Worm (Caenorhabditis elegans) whole organism, L1 larva: Measurements from ENCODE around the gene C04G6.2.

Source experiments
- C16A3.4 ChIP-seq: fragments of 150-350 bp; optimal IDR thresholded peaks from 2 replicates; lab custom pipeline; 2014; ENCODE audit warnings: missing biosample characterization, missing genetic modification characterization
- C34B4.2 ChIP-seq: sonication (generic microtip); optimal IDR thresholded peaks from 2 replicates; lab custom pipeline; 2017; ENCODE audit warnings: mild to moderate bottlenecking, missing genetic modification characterization, missing compliant biosample characterization
- Y116A8C.19 ChIP-seq: sonication (generic microtip); optimal IDR thresholded peaks from 2 replicates; lab custom pipeline; 2016; ENCODE audit warnings: missing compliant biosample characterization, missing genetic modification characterization, borderline replicate concordance
- alr-1 ChIP-seq: fragments of 200-800 bp; sonication (Bioruptor generic); optimal IDR thresholded peaks from 2 replicates; lab custom pipeline; 2018; ENCODE audit warnings: borderline replicate concordance, mild to moderate bottlenecking, missing genetic modification characterization, missing compliant biosample characterization
- aly-2 ChIP-seq: fragments of 150-350 bp; optimal IDR thresholded peaks from 2 replicates; lab custom pipeline; 2014; ENCODE audit warnings: missing biosample characterization, missing genetic modification characterization
- blmp-1 ChIP-seq: fragments of 150-350 bp; optimal IDR thresholded peaks from 2 replicates; lab custom pipeline; 2014; ENCODE audit warnings: missing biosample characterization, missing genetic modification characterization
- ceh-63 ChIP-seq: fragments of 200-800 bp; sonication (Bioruptor generic); optimal IDR thresholded peaks from 2 replicates; lab custom pipeline; 2018; ENCODE audit warnings: mild to moderate bottlenecking, missing genetic modification characterization, missing compliant biosample characterization
- ceh-8 ChIP-seq: fragments of 200-800 bp; sonication (Bioruptor generic); optimal IDR thresholded peaks from 2 replicates; lab custom pipeline; 2018; ENCODE audit warnings: mild to moderate bottlenecking, missing genetic modification characterization, moderate library complexity, missing compliant biosample characterization
- ceh-82 ChIP-seq, 3 experiments: fragments of 150-350 bp in 1 of 3; sonication (generic microtip) in 2 of 3; optimal IDR thresholded peaks; 2 replicates each; lab custom pipeline; 2014 to 2017; ENCODE audit warnings: missing biosample characterization in 3 of 3, missing genetic modification characterization in 3 of 3
- ceh-88 ChIP-seq: fragments of 200-800 bp; sonication (Bioruptor generic); IDR thresholded peaks from 2 replicates; pipeline ENCODE4 v1.3.6; 2022; ENCODE audit warnings: missing genetic modification characterization, missing compliant biosample characterization
- dpl-1 ChIP-seq, 3 experiments: fragments of 150-350 bp in 2 of 3; sonication (generic microtip) in 1 of 3; optimal IDR thresholded peaks; 2 replicates each; lab custom pipeline; 2014 to 2017; ENCODE audit warnings: missing biosample characterization in 3 of 3, missing genetic modification characterization in 3 of 3, missing genetic modification reagents in 3 of 3
- dsc-1 ChIP-seq: sonication (generic microtip); optimal IDR thresholded peaks from 2 replicates; lab custom pipeline; 2016; ENCODE audit warnings: mild to moderate bottlenecking, missing genetic modification characterization, missing compliant biosample characterization
- efl-3 ChIP-seq: fragments of 200-800 bp; sonication (Bioruptor generic); optimal IDR thresholded peaks from 2 replicates; lab custom pipeline; 2018; ENCODE audit warnings: mild to moderate bottlenecking, missing genetic modification characterization, missing compliant biosample characterization
- elt-3 ChIP-seq, 6 experiments: fragments of 150-350 bp in 1 of 6; sonication (generic microtip); optimal IDR thresholded peaks; 2 replicates each; lab custom pipeline; 2017 to 2018; ENCODE audit warnings: missing biosample characterization in 6 of 6, missing genetic modification characterization in 6 of 6, inconsistent platforms in 1 of 6
- ets-5 ChIP-seq: fragments of 200-800 bp; sonication (Bioruptor generic); IDR thresholded peaks from 2 replicates; pipeline ENCODE4 v1.3.6; 2022; ENCODE audit warnings: missing genetic modification characterization, missing compliant biosample characterization
- fkh-10 ChIP-seq: sonication (generic microtip); optimal IDR thresholded peaks from 2 replicates; lab custom pipeline; 2017; ENCODE audit warnings: missing biosample characterization, missing genetic modification reagents, missing genetic modification characterization
- fos-1 ChIP-seq: fragments of 150-350 bp; optimal IDR thresholded peaks from 2 replicates; lab custom pipeline; 2014; ENCODE audit warnings: missing biosample characterization, missing genetic modification characterization
- grh-1 ChIP-seq: fragments of 200-800 bp; sonication (Bioruptor generic); IDR thresholded peaks from 2 replicates; pipeline ENCODE4 v1.3.6; 2022; ENCODE audit warnings: missing genetic modification reagents, missing genetic modification characterization, missing compliant biosample characterization
- hlh-4 ChIP-seq: sonication (generic microtip); optimal IDR thresholded peaks from 2 replicates; lab custom pipeline; 2016; ENCODE audit warnings: mild to moderate bottlenecking, missing genetic modification characterization, missing compliant biosample characterization
- irx-1 ChIP-seq: sonication (generic microtip); optimal IDR thresholded peaks from 2 replicates; lab custom pipeline; 2016; ENCODE audit warnings: missing genetic modification characterization, missing compliant biosample characterization
- isw-1 ChIP-seq: fragments of 200-800 bp; sonication (Bioruptor generic); IDR thresholded peaks from 2 replicates; pipeline ENCODE4 v1.3.6; 2022; ENCODE audit warnings: missing genetic modification characterization, missing compliant biosample characterization
- jun-1 ChIP-seq: fragments of 150-350 bp; optimal IDR thresholded peaks from 2 replicates; lab custom pipeline; 2014; ENCODE audit warnings: missing biosample characterization, missing genetic modification reagents, missing genetic modification characterization
- lin-13 ChIP-seq: fragments of 150-350 bp; optimal IDR thresholded peaks from 2 replicates; lab custom pipeline; 2014; ENCODE audit warnings: missing biosample characterization, missing genetic modification reagents, missing genetic modification characterization
- lin-14 ChIP-seq: fragments of 200-800 bp; sonication (Bioruptor generic); optimal IDR thresholded peaks from 2 replicates; lab custom pipeline; 2018; ENCODE audit warnings: mild to moderate bottlenecking, missing genetic modification characterization, moderate library complexity, missing compliant biosample characterization
- lin-15B ChIP-seq: fragments of 150-350 bp; sonication (generic microtip); optimal IDR thresholded peaks from 3 replicates; lab custom pipeline; 2014; ENCODE audit warnings: missing biosample characterization, missing genetic modification characterization
- lin-35 ChIP-seq, 2 experiments: fragments of 150-350 bp; optimal IDR thresholded peaks; 2 replicates each; lab custom pipeline; 2014; ENCODE audit warnings: missing biosample characterization in 2 of 2, missing genetic modification characterization in 2 of 2, missing genetic modification reagents in 2 of 2
- lsy-2 ChIP-seq, 2 experiments: fragments of 150-350 bp; optimal IDR thresholded peaks; 2 replicates each; lab custom pipeline; 2014; ENCODE audit warnings: missing biosample characterization in 2 of 2, missing genetic modification characterization in 2 of 2
- mdl-1 ChIP-seq, 2 experiments: fragments of 150-350 bp; optimal IDR thresholded peaks; 2 replicates each; lab custom pipeline; 2014 to 2017; ENCODE audit warnings: missing biosample characterization in 2 of 2, missing genetic modification characterization in 2 of 2, inconsistent platforms in 1 of 2
- mep-1 ChIP-seq: fragments of 150-350 bp; optimal IDR thresholded peaks from 2 replicates; lab custom pipeline; 2014; ENCODE audit warnings: missing biosample characterization, missing genetic modification characterization
- nhr-12 ChIP-seq: sonication (generic microtip); optimal IDR thresholded peaks from 2 replicates; lab custom pipeline; 2017; ENCODE audit warnings: missing biosample characterization, missing genetic modification characterization
- nhr-19 ChIP-seq: fragments of 200-800 bp; sonication (Bioruptor generic); conservative IDR thresholded peaks from 2 replicates; pipeline ENCODE4 v1.3.6; 2022; ENCODE audit warnings: missing genetic modification characterization, missing compliant biosample characterization
- nhr-28 ChIP-seq: fragments of 150-350 bp; optimal IDR thresholded peaks from 2 replicates; lab custom pipeline; 2014; ENCODE audit warnings: missing biosample characterization, missing genetic modification characterization
- nhr-47 ChIP-seq: sonication (generic microtip); optimal IDR thresholded peaks from 2 replicates; lab custom pipeline; 2016; ENCODE audit warnings: mild to moderate bottlenecking, missing genetic modification characterization, moderate library complexity, missing compliant biosample characterization
- nhr-71 ChIP-seq: sonication (generic microtip); optimal IDR thresholded peaks from 2 replicates; lab custom pipeline; 2016; ENCODE audit warnings: mild to moderate bottlenecking, missing genetic modification characterization, moderate library complexity, missing compliant biosample characterization
- nhr-77 ChIP-seq: fragments of 150-350 bp; optimal IDR thresholded peaks from 2 replicates; lab custom pipeline; 2014; ENCODE audit warnings: missing biosample characterization, missing genetic modification characterization
- nhr-85 ChIP-seq: sonication (generic microtip); peaks from one replicate; lab custom pipeline; 2016; ENCODE audit warnings: missing genetic modification characterization, inconsistent platforms, missing compliant biosample characterization
- nhr-90 ChIP-seq: sonication (generic microtip); optimal IDR thresholded peaks from 2 replicates; lab custom pipeline; 2016; ENCODE audit warnings: mild to moderate bottlenecking, missing genetic modification characterization, missing compliant biosample characterization; ENCODE audit not compliant: poor library complexity
- pag-3 ChIP-seq: sonication (generic microtip); optimal IDR thresholded peaks from 2 replicates; lab custom pipeline; 2017; ENCODE audit warnings: missing genetic modification characterization, mild to moderate bottlenecking, missing compliant biosample characterization, antibody characterized with exemption, borderline replicate concordance; ENCODE audit not compliant: insufficient read depth
- pax-3 ChIP-seq: fragments of 200-800 bp; sonication (Bioruptor generic); optimal IDR thresholded peaks from 2 replicates; lab custom pipeline; 2018; ENCODE audit warnings: mild to moderate bottlenecking, missing genetic modification characterization, moderate library complexity, missing compliant biosample characterization
- rnt-1 ChIP-seq: sonication (generic microtip); optimal IDR thresholded peaks from 2 replicates; lab custom pipeline; 2016; ENCODE audit warnings: mild to moderate bottlenecking, missing genetic modification characterization, moderate library complexity, missing compliant biosample characterization
- sox-4 ChIP-seq: sonication (generic microtip); optimal IDR thresholded peaks from 2 replicates; lab custom pipeline; 2016; ENCODE audit warnings: missing genetic modification characterization, missing compliant biosample characterization
- sup-37 ChIP-seq: fragments of 200-800 bp; sonication (Bioruptor generic); optimal IDR thresholded peaks from 2 replicates; lab custom pipeline; 2018; ENCODE audit warnings: mild to moderate bottlenecking, missing genetic modification characterization, missing compliant biosample characterization
- swsn-7 ChIP-seq: sonication (generic microtip); optimal IDR thresholded peaks from 2 replicates; lab custom pipeline; 2016; ENCODE audit warnings: missing genetic modification characterization, missing compliant biosample characterization
- tlp-1 ChIP-seq: fragments of 150-350 bp; optimal IDR thresholded peaks from 2 replicates; lab custom pipeline; 2014; ENCODE audit warnings: missing biosample characterization, missing genetic modification characterization
- unc-130 ChIP-seq: fragments of 150-350 bp; optimal IDR thresholded peaks from 2 replicates; lab custom pipeline; 2017; ENCODE audit warnings: missing biosample characterization, missing genetic modification characterization, inconsistent platforms
- unc-30 ChIP-seq: sonication (generic microtip); optimal IDR thresholded peaks from 2 replicates; lab custom pipeline; 2017; ENCODE audit warnings: missing biosample characterization, missing genetic modification characterization
- unc-62 ChIP-seq: fragments of 150-350 bp; optimal IDR thresholded peaks from 2 replicates; lab custom pipeline; 2014; ENCODE audit warnings: missing biosample characterization, missing genetic modification reagents, missing genetic modification characterization
- vab-15 ChIP-seq: sonication (generic microtip); optimal IDR thresholded peaks from 2 replicates; lab custom pipeline; 2017; ENCODE audit warnings: missing genotype, mild to moderate bottlenecking, missing genetic modification characterization, missing compliant biosample characterization
- xbp-1 ChIP-seq: sonication (generic microtip); optimal IDR thresholded peaks from 2 replicates; lab custom pipeline; 2016; ENCODE audit warnings: missing genetic modification characterization, missing compliant biosample characterization
- zag-1 ChIP-seq: fragments of 150-350 bp; optimal IDR thresholded peaks from 2 replicates; lab custom pipeline; 2014; ENCODE audit warnings: missing biosample characterization, missing genetic modification characterization
- zip-4 ChIP-seq: fragments of 200-800 bp; sonication (Bioruptor generic); optimal IDR thresholded peaks from 2 replicates; lab custom pipeline; 2018; ENCODE audit warnings: mild to moderate bottlenecking, missing genetic modification characterization, moderate library complexity, missing compliant biosample characterization
- ztf-11 ChIP-seq, 2 experiments: sonication (generic microtip); optimal IDR thresholded peaks; 2 replicates each; lab custom pipeline; 2016 to 2017; ENCODE audit warnings: missing genetic modification characterization in 2 of 2, missing biosample characterization in 1 of 2, missing compliant biosample characterization in 1 of 2

The C04G6.2 gene

ce11 chrII:5047279-5047678 is 45.8 kb upstream of the C04G6.2 start (continued):
- TF ChIP-seq zip-4 (GFP tag; lab: Kevin White, UChicago) = no peak
- no peak for TF ChIP-seq unc-62 (GFP tag; lab: Kevin White, UChicago)
- TF ChIP-seq sox-4 (tag; lab: Kevin White, UChicago) = no peak
- TF ChIP-seq grh-1 = no peak
- TF ChIP-seq nhr-19 (GFP tag; lab: Robert Waterston, UW) = no peak
- no peak for TF ChIP-seq nhr-71 (tag; lab: Kevin White, UChicago)
- no peak for TF ChIP-seq swsn-7
- no peak for TF ChIP-seq Y116A8C.19 (tag; lab: Kevin White, UChicago)
- TF ChIP-seq nhr-47 (tag; lab: Kevin White, UChicago) = no peak
- TF ChIP-seq alr-1 (tag; lab: Kevin White, UChicago) = no peak
- TF ChIP-seq lin-15B (tag; lab: Kevin White, UChicago) = no peak
- no peak for TF ChIP-seq fkh-10 (GFP tag; lab: Kevin White, UChicago)
- no peak for TF ChIP-seq irx-1 (tag; lab: Kevin White, UChicago)
- TF ChIP-seq isw-1 = no peak
- no peak for TF ChIP-seq ceh-8 (GFP tag; lab: Kevin White, UChicago)
- TF ChIP-seq sup-37 (GFP tag; lab: Kevin White, UChicago) = no peak
- no peak for TF ChIP-seq hlh-4 (tag; lab: Kevin White, UChicago)
- peak in 1 of 2 experiments; percentile 6 for TF ChIP-seq mdl-1 (tag; optimal IDR thresholded peaks at IDR 0.05; lab: Kevin White, UChicago)
- TF ChIP-seq jun-1 (tag; lab: Kevin White, UChicago) = no peak
- TF ChIP-seq mep-1 (tag; lab: Kevin White, UChicago) = peak; percentile 44
- no peak for TF ChIP-seq elt-3 (tag; optimal IDR thresholded peaks at IDR 0.05; lab: Kevin White, UChicago)
- no peak for TF ChIP-seq vab-15 (tag; lab: Kevin White, UChicago)
- TF ChIP-seq lsy-2 (tag; optimal IDR thresholded peaks at IDR 0.05; lab: Kevin White, UChicago) = peak in 1 of 2 experiments; percentile 29
- TF ChIP-seq fos-1 (tag; lab: Kevin White, UChicago) = no peak
- TF ChIP-seq nhr-12 = no peak
- TF ChIP-seq blmp-1 (tag; lab: Kevin White, UChicago) = peak; percentile 29
- TF ChIP-seq ztf-11 (tag; optimal IDR thresholded peaks at IDR 0.05; lab: Kevin White, UChicago) = no peak
- no peak for TF ChIP-seq ets-5 (GFP tag; lab: Robert Waterston, UW)
- TF ChIP-seq lin-13 (GFP tag; lab: Kevin White, UChicago) = no peak
- no peak for TF ChIP-seq C16A3.4 (tag; lab: Kevin White, UChicago)
- TF ChIP-seq lin-14 (GFP tag; lab: Kevin White, UChicago) = peak; percentile 59
- TF ChIP-seq zag-1 (tag; lab: Kevin White, UChicago) = no peak
- TF ChIP-seq tlp-1 (tag; lab: Kevin White, UChicago) = no peak
- no peak for TF ChIP-seq xbp-1 (tag; lab: Kevin White, UChicago)
- no peak for TF ChIP-seq pag-3 (tag; lab: Kevin White, UChicago)
- TF ChIP-seq rnt-1 (tag; lab: Kevin White, UChicago) = peak; percentile 38
- no peak for TF ChIP-seq unc-30 (tag; lab: Kevin White, UChicago)
- no peak for TF ChIP-seq ceh-63 (GFP tag; lab: Kevin White, UChicago)
- no peak for TF ChIP-seq unc-130 (tag; lab: Kevin White, UChicago)
- no peak for TF ChIP-seq ceh-82 (tag; optimal IDR thresholded peaks at IDR 0.05; lab: Kevin White, UChicago)
- TF ChIP-seq nhr-28 (tag; lab: Kevin White, UChicago) = no peak
- peak; percentile 57 for TF ChIP-seq nhr-85 (tag; lab: Kevin White, UChicago)
- no peak for TF ChIP-seq dsc-1 (tag; lab: Kevin White, UChicago)
- TF ChIP-seq C34B4.2 (tag; lab: Kevin White, UChicago) = no peak
- TF ChIP-seq ceh-88 (GFP tag; lab: Robert Waterston, UW) = no peak
- TF ChIP-seq aly-2 = no peak
- TF ChIP-seq nhr-77 (tag; lab: Kevin White, UChicago) = no peak
- TF ChIP-seq lin-35 (GFP tag; optimal IDR thresholded peaks at IDR 0.05; lab: Kevin White, UChicago) = peak; percentile 12 to 14
- TF ChIP-seq efl-3 = no peak
- no peak for TF ChIP-seq nhr-90 (tag; lab: Kevin White, UChicago)
- TF ChIP-seq pax-3 = no peak
- no peak for TF ChIP-seq dpl-1 (GFP tag; optimal IDR thresholded peaks at IDR 0.05; lab: Kevin White, UChicago)
